Worm (Caenorhabditis elegans): ENCODE measurements around the gene fip-5.

DNA sequence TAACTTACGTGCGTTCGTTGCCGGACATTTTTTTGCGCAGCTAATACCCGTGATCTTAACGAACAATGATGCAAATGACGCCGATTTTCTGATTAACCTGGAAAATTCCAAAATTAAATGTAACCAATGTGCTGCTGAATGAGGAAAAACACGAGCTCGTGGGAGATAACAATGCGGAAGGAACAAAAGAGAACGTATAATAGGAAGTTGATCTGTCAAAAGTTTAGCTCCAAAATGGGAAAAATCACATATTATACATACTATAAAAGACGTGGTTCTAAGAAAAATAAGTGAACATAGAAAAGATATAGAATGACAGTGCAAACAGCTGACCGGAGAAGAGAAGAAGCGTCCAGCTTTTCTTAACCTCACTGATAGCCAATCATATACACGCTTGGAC, 49.8 kb upstream of the fip-5 start, which contains the start of gene C14H10.2:
- no peak for TF ChIP-seq ceh-62 (tag; optimal IDR thresholded peaks at IDR 0.05)
- TF ChIP-seq sdz-12 (GFP tag; optimal IDR thresholded peaks at IDR 0.05): no peak
- no peak for TF ChIP-seq mep-1 (tag; optimal IDR thresholded peaks at IDR 0.05)
- no peak for TF ChIP-seq unc-39 (tag; optimal IDR thresholded peaks at IDR 0.05)
- TF ChIP-seq F49E8.2 (tag; optimal IDR thresholded peaks at IDR 0.05; ENCODE audit: borderline replicate concordance): no peak
- TF ChIP-seq mdl-1 (tag; optimal IDR thresholded peaks at IDR 0.05): no peak
- TF ChIP-seq ctbp-1 (GFP tag; IDR thresholded peaks at IDR 0.05): no peak
- no peak for TF ChIP-seq mxl-2 (GFP tag; conservative IDR thresholded peaks at IDR 0.05)
